Worm (Caenorhabditis elegans) whole organism, mixed stage, embryonic: ENCODE data around the gene srbc-27.

Experiments used
- M03D4.4 ChIP-seq: sonication (generic microtip); optimal IDR thresholded peaks from 2 replicates; lab custom pipeline; 2017; ENCODE audit warnings: mild to moderate bottlenecking, missing genetic modification characterization, missing compliant biosample characterization
- bed-3 ChIP-seq: fragments of 200-800 bp; sonication (Bioruptor generic); optimal IDR thresholded peaks from 3 replicates; lab custom pipeline; 2018; ENCODE audit warnings: mild to moderate bottlenecking, missing genetic modification characterization, moderate library complexity, missing compliant biosample characterization
- blmp-1 ChIP-seq: fragments of 150-350 bp; optimal IDR thresholded peaks from 2 replicates; lab custom pipeline; 2014; ENCODE audit warnings: missing biosample characterization, missing genetic modification characterization
- ceh-39 ChIP-seq: fragments of 150-350 bp; optimal IDR thresholded peaks from 2 replicates; lab custom pipeline; 2014; ENCODE audit warnings: missing biosample characterization, missing genetic modification characterization
- ceh-43 ChIP-seq: fragments of 200-800 bp; sonication (Bioruptor generic); optimal IDR thresholded peaks from 2 replicates; lab custom pipeline; 2018; ENCODE audit warnings: mild to moderate bottlenecking, missing genetic modification characterization, moderate library complexity, missing compliant biosample characterization
- ces-1 ChIP-seq: fragments of 150-350 bp; optimal IDR thresholded peaks from 2 replicates; lab custom pipeline; 2014; ENCODE audit warnings: missing biosample characterization, missing genetic modification reagents, missing genetic modification characterization
- drap-1 ChIP-seq: fragments of 200-800 bp; sonication (Bioruptor generic); optimal IDR thresholded peaks from 3 replicates; lab custom pipeline; 2018; ENCODE audit warnings: mild to moderate bottlenecking, missing genetic modification characterization, missing compliant biosample characterization
- elt-1 ChIP-seq: sonication (generic microtip); optimal IDR thresholded peaks from 2 replicates; lab custom pipeline; 2017; ENCODE audit warnings: missing genetic modification characterization, mild to moderate bottlenecking, missing compliant biosample characterization, antibody characterized with exemption, moderate library complexity, borderline replicate concordance; ENCODE audit not compliant: insufficient read depth
- elt-3 ChIP-seq: fragments of 150-350 bp; optimal IDR thresholded peaks from 2 replicates; lab custom pipeline; 2014; ENCODE audit warnings: missing biosample characterization, missing genetic modification characterization
- flh-1 ChIP-seq: fragments of 200-800 bp; sonication (Bioruptor generic); optimal IDR thresholded peaks from 2 replicates; lab custom pipeline; 2018; ENCODE audit warnings: mild to moderate bottlenecking, missing genetic modification characterization, moderate library complexity, missing compliant biosample characterization
- ham-2 ChIP-seq: fragments of 200-800 bp; sonication (Bioruptor generic); optimal IDR thresholded peaks from 2 replicates; lab custom pipeline; 2018; ENCODE audit warnings: mild to moderate bottlenecking, missing genetic modification characterization, missing compliant biosample characterization
- hlh-1 ChIP-seq: fragments of 150-350 bp; optimal IDR thresholded peaks from 2 replicates; lab custom pipeline; 2014; ENCODE audit warnings: missing biosample characterization, missing genetic modification reagents, missing genetic modification characterization
- lin-13 ChIP-seq: fragments of 150-350 bp; optimal IDR thresholded peaks from 2 replicates; lab custom pipeline; 2014; ENCODE audit warnings: missing biosample characterization, missing genetic modification characterization
- lin-32 ChIP-seq: fragments of 200-800 bp; sonication (Bioruptor generic); optimal IDR thresholded peaks from 2 replicates; lab custom pipeline; 2018; ENCODE audit warnings: mild to moderate bottlenecking, missing genetic modification characterization, missing compliant biosample characterization
- lsy-2 ChIP-seq: fragments of 150-350 bp; optimal IDR thresholded peaks from 2 replicates; lab custom pipeline; 2014; ENCODE audit warnings: missing biosample characterization, missing genetic modification characterization
- mab-5 ChIP-seq: fragments of 150-350 bp; optimal IDR thresholded peaks from 2 replicates; lab custom pipeline; 2014; ENCODE audit warnings: missing biosample characterization, missing genetic modification characterization
- mep-1 ChIP-seq: fragments of 150-350 bp; optimal IDR thresholded peaks from 2 replicates; lab custom pipeline; 2017; ENCODE audit warnings: missing biosample characterization, missing genetic modification reagents, missing genetic modification characterization, inconsistent platforms
- mls-2 ChIP-seq: sonication (generic microtip); optimal IDR thresholded peaks from 2 replicates; lab custom pipeline; 2016; ENCODE audit warnings: mild to moderate bottlenecking, missing genetic modification characterization, moderate library complexity, missing compliant biosample characterization
- nhr-12 ChIP-seq: fragments of 150-350 bp; optimal IDR thresholded peaks from 2 replicates; lab custom pipeline; 2014; ENCODE audit warnings: missing biosample characterization, missing genetic modification characterization
- nhr-2 ChIP-seq: fragments of 150-350 bp; optimal IDR thresholded peaks from 2 replicates; lab custom pipeline; 2014; ENCODE audit warnings: missing biosample characterization, missing genetic modification characterization
- nhr-237 ChIP-seq: fragments of 150-350 bp; optimal IDR thresholded peaks from 2 replicates; lab custom pipeline; 2014; ENCODE audit warnings: missing biosample characterization, missing genetic modification characterization
- nhr-76 ChIP-seq: sonication (generic microtip); optimal IDR thresholded peaks from 2 replicates; lab custom pipeline; 2017; ENCODE audit warnings: missing biosample characterization, missing genetic modification characterization
- pha-4 ChIP-seq: fragments of 150-350 bp; optimal IDR thresholded peaks from 2 replicates; lab custom pipeline; 2018; ENCODE audit warnings: missing biosample characterization, missing genetic modification reagents, missing genetic modification characterization
- sem-2 ChIP-seq: fragments of 200-800 bp; sonication (Bioruptor generic); optimal IDR thresholded peaks from 2 replicates; lab custom pipeline; 2018; ENCODE audit warnings: mild to moderate bottlenecking, missing genetic modification characterization, missing compliant biosample characterization
- snpc-4 ChIP-seq: fragments of 150-350 bp; optimal IDR thresholded peaks from 2 replicates; lab custom pipeline; 2014; ENCODE audit warnings: missing biosample characterization, missing genetic modification characterization
- sptf-1 ChIP-seq: sonication (generic microtip); optimal IDR thresholded peaks from 2 replicates; lab custom pipeline; 2017; ENCODE audit warnings: mild to moderate bottlenecking, missing genetic modification characterization, moderate library complexity, missing compliant biosample characterization
- tbx-8 ChIP-seq: fragments of 200-800 bp; sonication (Bioruptor generic); optimal IDR thresholded peaks from 2 replicates; lab custom pipeline; 2018; ENCODE audit warnings: mild to moderate bottlenecking, missing genetic modification characterization, moderate library complexity, missing compliant biosample characterization
- unc-120 ChIP-seq: sonication (generic microtip); optimal IDR thresholded peaks from 2 replicates; lab custom pipeline; 2017; ENCODE audit warnings: missing genetic modification characterization, missing compliant biosample characterization; ENCODE audit not compliant: poor library complexity, severe bottlenecking
- unc-39 ChIP-seq: fragments of 150-350 bp; optimal IDR thresholded peaks from 2 replicates; lab custom pipeline; 2014; ENCODE audit warnings: missing biosample characterization, missing genetic modification characterization
- unc-62 ChIP-seq: fragments of 150-350 bp; optimal IDR thresholded peaks from 2 replicates; lab custom pipeline; 2014; ENCODE audit warnings: missing biosample characterization, missing genetic modification reagents, missing genetic modification characterization
- zip-8 ChIP-seq: fragments of 150-350 bp; optimal IDR thresholded peaks from 2 replicates; lab custom pipeline; 2014; ENCODE audit warnings: missing biosample characterization, missing genetic modification characterization
- ztf-11 ChIP-seq: fragments of 150-350 bp; optimal IDR thresholded peaks from 2 replicates; lab custom pipeline; 2014; ENCODE audit warnings: missing biosample characterization, missing genetic modification characterization

The srbc-27 gene

DNA sequence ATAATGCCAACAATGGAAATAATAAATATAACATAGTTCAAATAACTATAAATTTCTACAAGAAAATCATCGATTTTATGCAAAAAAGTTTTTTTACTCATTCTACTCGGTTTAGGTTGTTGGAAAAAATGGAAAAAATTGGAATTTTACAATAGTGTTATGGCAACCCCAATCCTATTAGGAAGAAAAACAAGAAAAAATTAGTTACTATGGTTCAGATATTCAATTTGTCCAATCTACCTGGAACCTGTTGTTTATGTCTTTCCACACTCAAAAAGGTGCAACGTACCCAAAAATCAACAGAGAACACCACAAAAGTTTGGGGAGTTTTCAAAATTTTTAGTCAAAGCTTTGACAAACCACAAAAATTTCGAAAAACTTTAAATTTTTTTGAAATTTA is 937 bp upstream of the srbc-27 start, which contains the start of gene T27C5.10:
T27C5.10 (minus strand) TSS at position 101 of the 400 bp plus-strand sequence.
- no peak for TF ChIP-seq sptf-1
- TF ChIP-seq sem-2 (GFP tag; lab: Kevin White, UChicago), result no peak
- TF ChIP-seq lin-32 (GFP tag; lab: Kevin White, UChicago), result no peak
- no peak for TF ChIP-seq nhr-76 (tag; lab: Kevin White, UChicago)
- TF ChIP-seq hlh-1 (tag; lab: Kevin White, UChicago), result no peak
- TF ChIP-seq zip-8, result no peak
- no peak for TF ChIP-seq nhr-2
- TF ChIP-seq unc-39 (tag; lab: Kevin White, UChicago), result no peak
- TF ChIP-seq mep-1, result no peak
- no peak for TF ChIP-seq ceh-39
- no peak for TF ChIP-seq snpc-4 (tag; lab: Kevin White, UChicago)
- TF ChIP-seq tbx-8, result no peak
- no peak for TF ChIP-seq nhr-237 (tag; lab: Kevin White, UChicago)
- no peak for TF ChIP-seq ztf-11
- TF ChIP-seq elt-3 (tag; lab: Kevin White, UChicago), result no peak
- TF ChIP-seq lsy-2, result no peak

DNA sequence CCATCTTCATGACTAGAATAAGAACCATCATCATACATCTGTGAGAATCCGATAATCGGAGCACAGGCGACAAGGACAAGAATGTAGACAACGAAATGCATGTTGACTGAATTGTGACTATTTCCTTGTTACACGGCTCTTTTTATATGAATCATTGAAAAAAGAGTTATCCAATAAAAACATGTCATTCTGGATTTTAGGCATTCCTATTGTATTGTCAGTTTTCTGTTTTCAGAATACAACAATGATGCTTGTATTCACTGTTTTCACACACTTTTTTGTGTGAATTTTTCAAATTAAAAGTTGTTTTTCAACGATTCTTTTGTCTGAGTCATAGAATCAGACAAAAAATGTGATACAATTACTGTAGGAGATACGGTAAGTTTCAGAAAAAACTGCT is 5.5 kb downstream of the srbc-27 start, which contains the start of gene F20E11.18:
F20E11.18 (minus strand) TSS at position 101 of the 400 bp plus-strand sequence.
- TF ChIP-seq mep-1 (no peak), M03D4.4 (tag; lab: Kevin White, UChicago) (no peak), hlh-1 (tag; lab: Kevin White, UChicago) (no peak), ces-1 (GFP tag; lab: Kevin White, UChicago) (no peak), unc-62 (no peak)

DNA sequence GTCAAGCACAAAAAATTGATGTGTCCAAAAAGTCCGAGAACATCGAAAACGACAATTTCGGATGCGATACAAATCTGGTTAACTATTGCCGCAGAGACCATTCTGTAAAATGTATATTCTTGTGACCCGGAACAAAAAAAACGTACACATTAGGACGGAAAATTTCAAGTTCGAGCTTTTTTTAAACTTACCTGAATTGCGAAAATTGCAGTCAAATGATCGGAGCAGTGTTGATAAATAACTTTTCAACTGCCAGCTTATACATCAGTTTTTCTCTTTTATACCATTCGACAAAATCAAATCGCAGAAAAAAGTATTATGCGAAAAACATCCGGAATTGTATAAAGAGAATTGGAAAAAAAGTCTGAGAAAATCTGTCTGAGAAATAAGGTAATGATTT is 7.3 kb downstream of the srbc-27 start, which contains the start of gene srsx-2:
srsx-2 (minus strand) TSS at position 101 of the 400 bp plus-strand sequence.
- TF ChIP-seq ztf-11, result no peak
- no peak for TF ChIP-seq pha-4
- TF ChIP-seq zip-8, result no peak
- no peak for TF ChIP-seq mab-5
- no peak for TF ChIP-seq elt-1
- TF ChIP-seq ceh-43 (GFP tag; lab: Kevin White, UChicago), result no peak
- no peak for TF ChIP-seq M03D4.4 (tag; lab: Kevin White, UChicago)
- TF ChIP-seq drap-1, result no peak
- TF ChIP-seq unc-62, result no peak
- TF ChIP-seq sptf-1, result no peak
- TF ChIP-seq lin-13 (tag; lab: Kevin White, UChicago), result no peak
- TF ChIP-seq nhr-2, result no peak
- TF ChIP-seq flh-1, result no peak
- TF ChIP-seq unc-120, result no peak
- TF ChIP-seq mep-1, result no peak
- TF ChIP-seq snpc-4 (tag; lab: Kevin White, UChicago), result no peak
- TF ChIP-seq unc-39 (tag; lab: Kevin White, UChicago), result no peak
- TF ChIP-seq nhr-76 (tag; lab: Kevin White, UChicago), result no peak
- no peak for TF ChIP-seq bed-3 (GFP tag; lab: Kevin White, UChicago)

DNA sequence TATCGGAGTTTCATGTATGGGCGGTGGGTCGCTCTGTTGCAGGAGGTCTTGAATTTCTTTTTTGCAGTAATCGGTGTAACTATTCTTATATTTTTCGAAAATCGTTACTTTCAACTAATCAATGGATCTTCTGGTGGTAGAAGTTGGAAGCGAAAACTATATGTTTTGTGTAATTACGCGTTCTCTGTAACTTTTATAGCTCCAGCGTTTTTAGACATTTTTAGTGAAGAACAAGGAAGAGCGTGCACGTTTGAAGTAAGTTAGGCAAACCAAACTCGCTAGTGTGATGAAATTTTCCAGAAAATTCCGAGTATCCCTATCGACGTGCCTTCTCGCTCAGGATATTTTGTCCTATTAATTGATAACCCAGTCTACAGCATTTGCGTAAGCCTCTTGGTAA is 8.4 kb downstream of the srbc-27 start, which contains the start of gene srh-154:
srh-154 (plus strand) TSS at position 301 of the 400 bp plus-strand sequence.
- TF ChIP-seq drap-1 (no peak), elt-3 (tag; lab: Kevin White, UChicago) (no peak), blmp-1 (tag; lab: Kevin White, UChicago) (no peak), ztf-11 (no peak), unc-39 (tag; lab: Kevin White, UChicago) (no peak), ceh-43 (GFP tag; lab: Kevin White, UChicago) (no peak), lin-13 (tag; lab: Kevin White, UChicago) (no peak), sptf-1 (no peak), unc-120 (no peak), pha-4 (no peak), hlh-1 (tag; lab: Kevin White, UChicago) (no peak), ham-2 (GFP tag; lab: Kevin White, UChicago) (no peak), nhr-12 (tag; lab: Kevin White, UChicago) (no peak), bed-3 (GFP tag; lab: Kevin White, UChicago) (no peak)

DNA sequence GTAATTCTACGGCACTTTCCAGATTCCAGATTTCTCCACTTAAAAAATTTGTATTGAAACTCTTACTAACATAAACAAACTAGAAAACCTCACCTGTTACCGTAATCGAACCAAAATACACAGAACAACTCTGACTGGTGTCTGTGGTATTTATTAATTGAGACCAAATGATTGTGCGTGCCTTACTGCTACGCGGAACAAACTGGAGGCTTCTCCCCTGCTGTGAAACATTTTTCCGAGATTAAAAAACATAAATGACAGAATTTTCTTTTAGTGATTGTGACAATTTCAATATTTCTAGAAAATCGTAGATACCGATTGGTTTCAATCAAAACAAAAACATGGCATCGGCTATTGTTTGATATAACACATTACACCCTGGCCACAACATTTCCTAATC is 18.8 kb downstream of the srbc-27 start:
- TF ChIP-seq mls-2 (tag; lab: Kevin White, UChicago) (no peak), lsy-2 (no peak), unc-120 (no peak), nhr-237 (tag; lab: Kevin White, UChicago) (no peak), lin-32 (GFP tag; lab: Kevin White, UChicago) (no peak), elt-3 (tag; lab: Kevin White, UChicago) (no peak), mab-5 (no peak), ceh-39 (no peak), bed-3 (GFP tag; lab: Kevin White, UChicago) (no peak), nhr-2 (no peak), pha-4 (no peak)
